Worm (Caenorhabditis elegans) whole organism, L4 larva: ENCODE measurements around the gene exc-15.

Experiments
- ceh-82 ChIP-seq: sonication (generic microtip); optimal IDR thresholded peaks from 2 replicates; lab custom pipeline; 2017; ENCODE audit warnings: missing biosample characterization, missing genetic modification characterization
- fkh-10 ChIP-seq: fragments of 150-350 bp; optimal IDR thresholded peaks from 2 replicates; lab custom pipeline; 2014; ENCODE audit warnings: missing biosample characterization, missing genetic modification reagents, missing genetic modification characterization
- unc-62 ChIP-seq, 3 experiments: fragments of 150-350 bp in 1 of 3; sonication (generic microtip); optimal IDR thresholded peaks in 2 of 3; peaks in 1 of 3; 1 replicate in 1 of 3; 2 replicates in 2 of 3; lab custom pipeline; 2014 to 2017; ENCODE audit warnings: missing biosample characterization in 3 of 3, missing genetic modification characterization in 3 of 3, missing genetic modification reagents in 3 of 3, missing genotype in 1 of 3
- zag-1 ChIP-seq: fragments of 150-350 bp; optimal IDR thresholded peaks from 2 replicates; lab custom pipeline; 2014; ENCODE audit warnings: missing biosample characterization, missing genetic modification characterization

DNA sequence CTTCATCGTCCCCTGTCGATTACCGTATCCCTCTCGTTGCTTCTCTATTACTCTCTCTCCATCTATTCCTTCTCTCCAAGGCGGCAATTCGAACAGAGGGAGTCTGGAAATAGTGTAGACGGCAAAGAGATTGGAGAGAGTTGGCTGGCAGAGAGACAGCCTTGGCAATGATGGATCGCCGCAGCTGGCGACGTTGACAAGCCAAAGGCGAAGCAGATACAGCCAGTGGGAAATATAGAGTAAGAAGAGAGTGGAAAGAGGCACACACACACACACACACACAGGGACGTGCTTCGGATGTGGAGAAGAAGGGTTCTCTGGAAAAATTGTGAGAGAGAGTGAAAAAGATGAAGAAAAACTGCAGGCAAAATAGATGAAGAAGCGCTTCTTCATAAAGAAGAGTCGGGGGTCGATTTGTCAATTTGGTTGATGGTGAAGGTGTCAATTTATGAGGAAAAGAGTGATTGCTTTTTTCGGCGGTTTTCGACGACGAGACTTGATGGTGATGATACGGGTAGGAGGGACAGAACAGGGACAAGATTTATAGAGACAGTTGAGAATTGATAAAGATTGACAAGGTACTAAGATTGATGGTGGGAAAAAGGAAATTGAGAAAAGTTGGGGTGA is 24.7 kb downstream of the exc-15 start:
- TF ChIP-seq unc-62 (GFP tag; optimal IDR thresholded peaks at IDR 0.05 in 1 of 2; lab: Kevin White, UChicago) (peak in 1 of 2 experiments; percentile 100), unc-62 (tag; optimal IDR thresholded peaks at IDR 0.05; lab: Kevin White, UChicago) (peak; percentile 100), fkh-10 (GFP tag; lab: Kevin White, UChicago) (peak; percentile 11), ceh-82 (tag; lab: Kevin White, UChicago) (no peak), zag-1 (tag; lab: Kevin White, UChicago) (no peak)
